Worm (Caenorhabditis elegans) whole organism, L4 larva: ENCODE measurements around the gene C03H5.5.

Experiments
- D1046.2 ChIP-seq: fragments of 200-800 bp; sonication (Bioruptor generic); IDR thresholded peaks from 2 replicates; pipeline ENCODE4 v1.3.6; 2022; ENCODE audit warnings: missing genetic modification characterization, missing compliant biosample characterization
- F10B5.3 ChIP-seq: sonication (generic microtip); optimal IDR thresholded peaks from 2 replicates; lab custom pipeline; 2016; ENCODE audit warnings: mild to moderate bottlenecking, missing genetic modification characterization, missing compliant biosample characterization
- F26F4.8 ChIP-seq: fragments of 200-800 bp; sonication (Bioruptor generic); conservative IDR thresholded peaks from 2 replicates; pipeline ENCODE4 v1.3.6; 2022; ENCODE audit warnings: missing genetic modification characterization, missing compliant biosample characterization
- F37D6.2 ChIP-seq: sonication (generic microtip); optimal IDR thresholded peaks from 2 replicates; lab custom pipeline; 2016; ENCODE audit warnings: mild to moderate bottlenecking, missing genetic modification characterization, missing compliant biosample characterization
- F49E8.2 ChIP-seq: sonication (generic microtip); optimal IDR thresholded peaks from 2 replicates; lab custom pipeline; 2016; ENCODE audit warnings: missing compliant biosample characterization, mild to moderate bottlenecking, missing genetic modification characterization, borderline replicate concordance
- ZK337.2 ChIP-seq: fragments of 200-800 bp; sonication (Bioruptor generic); IDR thresholded peaks from 2 replicates; pipeline ENCODE4 v1.3.6; 2022; ENCODE audit warnings: missing genetic modification reagents, missing genetic modification characterization, missing compliant biosample characterization
- ZK546.5 ChIP-seq, 2 experiments: sonication (generic microtip); optimal IDR thresholded peaks; 2 replicates each; lab custom pipeline; 2017; ENCODE audit warnings: missing biosample characterization in 2 of 2, missing genetic modification characterization in 2 of 2
- aha-1 ChIP-seq: fragments of 150-350 bp; peaks from one replicate; lab custom pipeline; 2014; ENCODE audit warnings: missing biosample characterization, missing genetic modification characterization
- aly-2 ChIP-seq: sonication (generic microtip); optimal IDR thresholded peaks from 2 replicates; lab custom pipeline; 2018; ENCODE audit warnings: missing biosample characterization, missing genetic modification characterization
- arid-1 ChIP-seq: fragments of 200-800 bp; sonication (Bioruptor generic); conservative IDR thresholded peaks from 2 replicates; pipeline ENCODE4 v1.3.6; 2022; ENCODE audit warnings: missing genetic modification reagents, missing genetic modification characterization, missing compliant biosample characterization
- ceh-20 ChIP-seq: fragments of 200-800 bp; sonication (Bioruptor generic); IDR thresholded peaks from 2 replicates; pipeline ENCODE4 v1.3.6; 2022; ENCODE audit warnings: missing genetic modification reagents, missing genetic modification characterization, missing compliant biosample characterization
- ceh-28 ChIP-seq: fragments of 150-350 bp; optimal IDR thresholded peaks from 2 replicates; lab custom pipeline; 2014; ENCODE audit warnings: missing biosample characterization, missing genetic modification reagents, missing genetic modification characterization
- daf-8 ChIP-seq: fragments of 200-800 bp; sonication (Bioruptor generic); IDR thresholded peaks from 2 replicates; pipeline ENCODE4 v1.3.6; 2022; ENCODE audit warnings: missing genetic modification characterization, missing compliant biosample characterization
- dpl-1 ChIP-seq: fragments of 150-350 bp; optimal IDR thresholded peaks from 2 replicates; lab custom pipeline; 2014; ENCODE audit warnings: missing biosample characterization, missing genetic modification reagents, missing genetic modification characterization
- duxl-1 ChIP-seq: sonication (generic microtip); optimal IDR thresholded peaks from 2 replicates; lab custom pipeline; 2016; ENCODE audit warnings: mild to moderate bottlenecking, missing genetic modification characterization, moderate library complexity, missing compliant biosample characterization; ENCODE audit not compliant: poor library complexity
- egl-43 ChIP-seq: fragments of 200-800 bp; sonication (Bioruptor generic); IDR thresholded peaks from 2 replicates; pipeline ENCODE4 v1.3.6; 2022; ENCODE audit warnings: missing genetic modification reagents, missing genetic modification characterization, missing compliant biosample characterization
- lim-7 ChIP-seq: fragments of 200-800 bp; sonication (Bioruptor generic); IDR thresholded peaks from 2 replicates; pipeline ENCODE4 v1.3.6; 2022; ENCODE audit warnings: missing genetic modification characterization, missing compliant biosample characterization
- lin-38 ChIP-seq: fragments of 200-800 bp; sonication (Bioruptor generic); IDR thresholded peaks from 2 replicates; pipeline ENCODE4 v1.3.6; 2022; ENCODE audit warnings: missing genetic modification reagents, missing genetic modification characterization, missing compliant biosample characterization
- nhr-6 ChIP-seq: fragments of 150-350 bp; optimal IDR thresholded peaks from 2 replicates; lab custom pipeline; 2014; ENCODE audit warnings: missing biosample characterization, missing genetic modification characterization
- pqm-1 ChIP-seq: sonication (generic microtip); optimal IDR thresholded peaks from 2 replicates; lab custom pipeline; 2017; ENCODE audit warnings: missing biosample characterization, missing genetic modification characterization
- skn-1 ChIP-seq: fragments of 150-350 bp; optimal IDR thresholded peaks from 2 replicates; lab custom pipeline; 2014; ENCODE audit warnings: missing biosample characterization, missing genetic modification characterization
- snpc-1.2 ChIP-seq: fragments of 200-800 bp; sonication (Bioruptor generic); IDR thresholded peaks from 2 replicates; pipeline ENCODE4 v1.3.6; 2022; ENCODE audit warnings: missing genetic modification reagents, missing genetic modification characterization, missing compliant biosample characterization
- snpc-4 ChIP-seq: fragments of 150-350 bp; optimal IDR thresholded peaks from 2 replicates; lab custom pipeline; 2014; ENCODE audit warnings: missing biosample characterization, missing genetic modification characterization
- unc-130 ChIP-seq: sonication (generic microtip); optimal IDR thresholded peaks from 2 replicates; lab custom pipeline; 2016; ENCODE audit warnings: missing genetic modification reagents, missing genetic modification characterization, missing compliant biosample characterization
- unc-62 ChIP-seq, 3 experiments: fragments of 150-350 bp in 1 of 3; sonication (generic microtip); optimal IDR thresholded peaks in 2 of 3; peaks in 1 of 3; 1 replicate in 1 of 3; 2 replicates in 2 of 3; lab custom pipeline; 2014 to 2017; ENCODE audit warnings: missing biosample characterization in 3 of 3, missing genetic modification characterization in 3 of 3, missing genetic modification reagents in 3 of 3, missing genotype in 1 of 3
- zag-1 ChIP-seq: fragments of 150-350 bp; optimal IDR thresholded peaks from 2 replicates; lab custom pipeline; 2014; ENCODE audit warnings: missing biosample characterization, missing genetic modification characterization
- zip-2 ChIP-seq: fragments of 150-350 bp; optimal IDR thresholded peaks from 2 replicates; lab custom pipeline; 2014; ENCODE audit warnings: missing biosample characterization, missing genetic modification characterization

Gene C03H5.5

ce11 chrII:333853-334449 is 51.2 kb downstream of the C03H5.5 start:
- TF ChIP-seq unc-62 (GFP tag; optimal IDR thresholded peaks at IDR 0.05 in 1 of 2; lab: Kevin White, UChicago): peak in 1 of 2 experiments; percentile 60
- no peak for TF ChIP-seq unc-62 (tag; optimal IDR thresholded peaks at IDR 0.05; lab: Kevin White, UChicago)
- TF ChIP-seq ceh-20 (GFP tag; lab: Robert Waterston, UW): no peak
- TF ChIP-seq lim-7 (GFP tag; lab: Robert Waterston, UW): no peak
- TF ChIP-seq duxl-1 (tag; lab: Kevin White, UChicago): no peak
- TF ChIP-seq pqm-1 (tag; lab: Kevin White, UChicago): peak; percentile 1
- no peak for TF ChIP-seq ZK546.5 (tag; optimal IDR thresholded peaks at IDR 0.05; lab: Kevin White, UChicago)
- peak; percentile 85 for TF ChIP-seq aha-1 (tag; lab: Kevin White, UChicago)
- TF ChIP-seq F49E8.2 (tag; lab: Kevin White, UChicago): no peak
- no peak for TF ChIP-seq skn-1 (tag; lab: Kevin White, UChicago)

ce11 chrII:332419-332818 is 52.7 kb downstream of the C03H5.5 start, which contains the start of gene cbn-1:
TSS of gene cbn-1 (minus strand) at chrII:332519.
- TF ChIP-seq zag-1 (tag; lab: Kevin White, UChicago) (no peak), ZK337.2 (GFP tag; lab: Robert Waterston, UW) (no peak), dpl-1 (GFP tag; lab: Kevin White, UChicago) (no peak), lin-38 (GFP tag; lab: Robert Waterston, UW) (no peak), unc-130 (GFP tag; lab: Kevin White, UChicago) (no peak), nhr-6 (tag; lab: Kevin White, UChicago) (no peak), F26F4.8 (GFP tag; lab: Robert Waterston, UW) (no peak), snpc-1.2 (GFP tag; lab: Robert Waterston, UW) (no peak), snpc-4 (tag; lab: Kevin White, UChicago) (no peak), egl-43 (GFP tag; lab: Robert Waterston, UW) (no peak), F37D6.2 (no peak), aly-2 (tag; lab: Kevin White, UChicago) (no peak), F49E8.2 (tag; lab: Kevin White, UChicago) (no peak), ceh-28 (no peak), zip-2 (tag; lab: Kevin White, UChicago) (no peak), arid-1 (GFP tag; lab: Robert Waterston, UW) (no peak), daf-8 (GFP tag; lab: Robert Waterston, UW) (no peak), D1046.2 (GFP tag; lab: Robert Waterston, UW) (no peak), F10B5.3 (tag; lab: Kevin White, UChicago) (no peak)
- TF ChIP-seq, all 104 proteins: peak for 0
